Worm (Caenorhabditis elegans) whole organism, L4 larva: ENCODE measurements around the gene C45B2.3.
A peak's percentile ranks its signal among the peaks of the same experiment; 100 is the strongest.

Source experiments
- D1046.2 ChIP-seq: fragments of 200-800 bp; sonication (Bioruptor generic); IDR thresholded peaks from 2 replicates; pipeline ENCODE4 v1.3.6; 2022; ENCODE audit warnings: missing genetic modification characterization, missing compliant biosample characterization
- F26F4.8 ChIP-seq: fragments of 200-800 bp; sonication (Bioruptor generic); conservative IDR thresholded peaks from 2 replicates; pipeline ENCODE4 v1.3.6; 2022; ENCODE audit warnings: missing genetic modification characterization, missing compliant biosample characterization
- F37D6.2 ChIP-seq: sonication (generic microtip); optimal IDR thresholded peaks from 2 replicates; lab custom pipeline; 2016; ENCODE audit warnings: mild to moderate bottlenecking, missing genetic modification characterization, missing compliant biosample characterization
- F49E8.2 ChIP-seq: sonication (generic microtip); optimal IDR thresholded peaks from 2 replicates; lab custom pipeline; 2016; ENCODE audit warnings: missing compliant biosample characterization, mild to moderate bottlenecking, missing genetic modification characterization, borderline replicate concordance
- Y5F2A.4 ChIP-seq: fragments of 200-800 bp; sonication (Bioruptor generic); optimal IDR thresholded peaks from 2 replicates; lab custom pipeline; 2018; ENCODE audit warnings: mild to moderate bottlenecking, missing genetic modification characterization, missing compliant biosample characterization
- ZK337.2 ChIP-seq: fragments of 200-800 bp; sonication (Bioruptor generic); IDR thresholded peaks from 2 replicates; pipeline ENCODE4 v1.3.6; 2022; ENCODE audit warnings: missing genetic modification reagents, missing genetic modification characterization, missing compliant biosample characterization
- aha-1 ChIP-seq: fragments of 150-350 bp; peaks from one replicate; lab custom pipeline; 2014; ENCODE audit warnings: missing biosample characterization, missing genetic modification characterization
- aly-2 ChIP-seq: sonication (generic microtip); optimal IDR thresholded peaks from 2 replicates; lab custom pipeline; 2018; ENCODE audit warnings: missing biosample characterization, missing genetic modification characterization
- arid-1 ChIP-seq: fragments of 200-800 bp; sonication (Bioruptor generic); conservative IDR thresholded peaks from 2 replicates; pipeline ENCODE4 v1.3.6; 2022; ENCODE audit warnings: missing genetic modification reagents, missing genetic modification characterization, missing compliant biosample characterization
- cey-2 ChIP-seq: sonication (generic microtip); optimal IDR thresholded peaks from 3 replicates; lab custom pipeline; 2017; ENCODE audit warnings: missing genetic modification characterization, mild to moderate bottlenecking, missing compliant biosample characterization, antibody characterized with exemption, borderline replicate concordance; ENCODE audit not compliant: insufficient read depth
- ctbp-1 ChIP-seq: fragments of 200-800 bp; sonication (Bioruptor generic); IDR thresholded peaks from 2 replicates; pipeline ENCODE4 v1.3.6; 2022; ENCODE audit warnings: missing genetic modification reagents, missing genetic modification characterization, missing compliant biosample characterization
- daf-12 ChIP-seq: fragments of 150-350 bp; optimal IDR thresholded peaks from 2 replicates; lab custom pipeline; 2014; ENCODE audit warnings: missing biosample characterization, missing genetic modification reagents, missing genetic modification characterization
- daf-16 ChIP-seq, 3 experiments: sonication (generic microtip); optimal IDR thresholded peaks; 2 replicates each; lab custom pipeline; 2016 to 2017; ENCODE audit warnings: missing genetic modification characterization in 3 of 3, missing genetic modification reagents in 3 of 3, mild to moderate bottlenecking in 2 of 3, missing compliant biosample characterization in 2 of 3, missing biosample characterization in 1 of 3, moderate library complexity in 1 of 3
- dmd-6 ChIP-seq: fragments of 200-800 bp; sonication (Bioruptor generic); IDR thresholded peaks from 2 replicates; pipeline ENCODE4 v1.3.6; 2022; ENCODE audit warnings: missing genetic modification reagents, missing genetic modification characterization, missing compliant biosample characterization
- dmd-8 ChIP-seq: fragments of 200-800 bp; sonication (Bioruptor generic); IDR thresholded peaks from 2 replicates; pipeline ENCODE4 v1.3.6; 2022; ENCODE audit warnings: missing genetic modification characterization, missing compliant biosample characterization
- dpl-1 ChIP-seq: fragments of 150-350 bp; optimal IDR thresholded peaks from 2 replicates; lab custom pipeline; 2014; ENCODE audit warnings: missing biosample characterization, missing genetic modification reagents, missing genetic modification characterization
- fkh-10 ChIP-seq: fragments of 150-350 bp; optimal IDR thresholded peaks from 2 replicates; lab custom pipeline; 2014; ENCODE audit warnings: missing biosample characterization, missing genetic modification reagents, missing genetic modification characterization
- gei-8 ChIP-seq: fragments of 200-800 bp; sonication (Bioruptor generic); optimal IDR thresholded peaks from 2 replicates; lab custom pipeline; 2018; ENCODE audit warnings: mild to moderate bottlenecking, missing genetic modification characterization, missing compliant biosample characterization
- hif-1 ChIP-seq, 2 experiments: sonication (generic microtip); optimal IDR thresholded peaks; 2 replicates each; lab custom pipeline; 2016 to 2017; ENCODE audit warnings: missing compliant biosample characterization in 2 of 2, missing genetic modification characterization in 2 of 2, missing genetic modification reagents in 2 of 2, missing genotype in 2 of 2, mild to moderate bottlenecking in 1 of 2
- hlh-11 ChIP-seq: fragments of 200-800 bp; sonication (Bioruptor generic); optimal IDR thresholded peaks from 2 replicates; lab custom pipeline; 2018; ENCODE audit warnings: mild to moderate bottlenecking, missing genetic modification characterization, missing compliant biosample characterization
- hlh-30 ChIP-seq: sonication (generic microtip); optimal IDR thresholded peaks from 2 replicates; lab custom pipeline; 2017; ENCODE audit warnings: antibody characterized with exemption, mild to moderate bottlenecking, missing genetic modification characterization, missing compliant biosample characterization; ENCODE audit not compliant: insufficient read depth
- jun-1 ChIP-seq: fragments of 150-350 bp; optimal IDR thresholded peaks from 2 replicates; lab custom pipeline; 2014; ENCODE audit warnings: missing biosample characterization, missing genetic modification reagents, missing genetic modification characterization
- lin-1 ChIP-seq: fragments of 200-800 bp; sonication (Bioruptor generic); IDR thresholded peaks from 2 replicates; pipeline ENCODE4 v1.3.6; 2022; ENCODE audit warnings: missing genetic modification reagents, missing genetic modification characterization, missing compliant biosample characterization
- lin-13 ChIP-seq: fragments of 150-350 bp; optimal IDR thresholded peaks from 2 replicates; lab custom pipeline; 2014; ENCODE audit warnings: missing biosample characterization, missing genetic modification reagents, missing genetic modification characterization
- lin-15B ChIP-seq: fragments of 150-350 bp; sonication (generic microtip); optimal IDR thresholded peaks from 3 replicates; lab custom pipeline; 2014; ENCODE audit warnings: missing biosample characterization, missing genetic modification characterization
- lin-29 ChIP-seq: fragments of 200-800 bp; sonication (Bioruptor generic); IDR thresholded peaks from 2 replicates; pipeline ENCODE4 v1.3.6; 2022; ENCODE audit warnings: missing genetic modification reagents, missing genetic modification characterization, missing compliant biosample characterization
- lin-39 ChIP-seq: fragments of 150-350 bp; optimal IDR thresholded peaks from 2 replicates; lab custom pipeline; 2014; ENCODE audit warnings: missing biosample characterization, missing genetic modification reagents, missing genetic modification characterization
- lir-3 ChIP-seq: sonication (generic microtip); optimal IDR thresholded peaks from 2 replicates; lab custom pipeline; 2016; ENCODE audit warnings: mild to moderate bottlenecking, missing genetic modification characterization, missing compliant biosample characterization
- mdt-29 ChIP-seq: fragments of 200-800 bp; sonication (Bioruptor generic); IDR thresholded peaks from 2 replicates; pipeline ENCODE4 v1.3.6; 2022; ENCODE audit warnings: missing genetic modification reagents, missing genetic modification characterization, missing compliant biosample characterization
- mep-1 ChIP-seq: fragments of 150-350 bp; sonication (generic microtip); optimal IDR thresholded peaks from 3 replicates; lab custom pipeline; 2014; ENCODE audit warnings: missing biosample characterization, missing genetic modification characterization
- mxl-2 ChIP-seq: fragments of 200-800 bp; sonication (Bioruptor generic); conservative IDR thresholded peaks from 2 replicates; pipeline ENCODE4 v1.3.6; 2022; ENCODE audit warnings: missing genetic modification reagents, missing genetic modification characterization, missing compliant biosample characterization
- mxl-3 ChIP-seq: fragments of 200-800 bp; sonication (Bioruptor generic); optimal IDR thresholded peaks from 2 replicates; lab custom pipeline; 2018; ENCODE audit warnings: mild to moderate bottlenecking, missing genetic modification characterization, missing compliant biosample characterization
- nhr-237 ChIP-seq: sonication (generic microtip); optimal IDR thresholded peaks from 2 replicates; lab custom pipeline; 2017; ENCODE audit warnings: missing biosample characterization, missing genetic modification characterization
- nhr-28 ChIP-seq: fragments of 150-350 bp; optimal IDR thresholded peaks from 2 replicates; lab custom pipeline; 2014; ENCODE audit warnings: missing biosample characterization, missing genetic modification characterization
- nhr-41 ChIP-seq: fragments of 200-800 bp; sonication (Bioruptor generic); IDR thresholded peaks from 2 replicates; pipeline ENCODE4 v1.3.6; 2022; ENCODE audit warnings: missing genetic modification reagents, missing genetic modification characterization, missing compliant biosample characterization
- nhr-48 ChIP-seq: sonication (generic microtip); optimal IDR thresholded peaks from 2 replicates; lab custom pipeline; 2016; ENCODE audit warnings: mild to moderate bottlenecking, missing genetic modification characterization, missing compliant biosample characterization
- nhr-77 ChIP-seq: fragments of 150-350 bp; optimal IDR thresholded peaks from 2 replicates; lab custom pipeline; 2014; ENCODE audit warnings: missing biosample characterization, missing genetic modification characterization
- pha-4 ChIP-seq, 2 experiments: fragments of 150-350 bp in 1 of 2; fragments of 200-800 bp in 1 of 2; sonication (Bioruptor generic) in 1 of 2; IDR thresholded peaks in 1 of 2; optimal IDR thresholded peaks in 1 of 2; 2 replicates each; pipeline versions ENCODE4 v1.3.6 to Lab custom; 2014 to 2022; ENCODE audit warnings: missing genetic modification characterization in 2 of 2, missing genetic modification reagents in 2 of 2, missing biosample characterization in 1 of 2, missing compliant biosample characterization in 1 of 2
- rbr-2 ChIP-seq: sonication (generic microtip); optimal IDR thresholded peaks from 2 replicates; lab custom pipeline; 2016; ENCODE audit warnings: missing genotype, missing genetic modification characterization, missing compliant biosample characterization
- sdz-12 ChIP-seq: fragments of 200-800 bp; sonication (Bioruptor generic); optimal IDR thresholded peaks from 2 replicates; lab custom pipeline; 2018; ENCODE audit warnings: mild to moderate bottlenecking, missing genetic modification characterization, missing compliant biosample characterization
- snpc-1.2 ChIP-seq: fragments of 200-800 bp; sonication (Bioruptor generic); IDR thresholded peaks from 2 replicates; pipeline ENCODE4 v1.3.6; 2022; ENCODE audit warnings: missing genetic modification reagents, missing genetic modification characterization, missing compliant biosample characterization
- snpc-4 ChIP-seq: fragments of 150-350 bp; optimal IDR thresholded peaks from 2 replicates; lab custom pipeline; 2014; ENCODE audit warnings: missing biosample characterization, missing genetic modification characterization
- tag-97 ChIP-seq: fragments of 200-800 bp; sonication (Bioruptor generic); IDR thresholded peaks from 2 replicates; pipeline ENCODE4 v1.3.6; 2022; ENCODE audit warnings: missing genetic modification characterization, missing compliant biosample characterization
- unc-130 ChIP-seq: sonication (generic microtip); optimal IDR thresholded peaks from 2 replicates; lab custom pipeline; 2016; ENCODE audit warnings: missing genetic modification reagents, missing genetic modification characterization, missing compliant biosample characterization
- unc-39 ChIP-seq: sonication (generic microtip); optimal IDR thresholded peaks from 2 replicates; lab custom pipeline; 2017; ENCODE audit warnings: missing biosample characterization, missing genetic modification characterization
- unc-62 ChIP-seq, 3 experiments: fragments of 150-350 bp in 1 of 3; sonication (generic microtip); optimal IDR thresholded peaks in 2 of 3; peaks in 1 of 3; 1 replicate in 1 of 3; 2 replicates in 2 of 3; lab custom pipeline; 2014 to 2017; ENCODE audit warnings: missing biosample characterization in 3 of 3, missing genetic modification characterization in 3 of 3, missing genetic modification reagents in 3 of 3, missing genotype in 1 of 3
- zfp-2 ChIP-seq: sonication (generic microtip); optimal IDR thresholded peaks from 2 replicates; lab custom pipeline; 2016; ENCODE audit warnings: mild to moderate bottlenecking, missing genetic modification characterization, missing compliant biosample characterization
- zip-11 ChIP-seq: fragments of 200-800 bp; sonication (Bioruptor generic); IDR thresholded peaks from 2 replicates; pipeline ENCODE4 v1.3.6; 2022; ENCODE audit warnings: missing genetic modification characterization, missing compliant biosample characterization
- zip-2 ChIP-seq: fragments of 150-350 bp; optimal IDR thresholded peaks from 2 replicates; lab custom pipeline; 2014; ENCODE audit warnings: missing biosample characterization, missing genetic modification characterization
- ztf-11 ChIP-seq: fragments of 150-350 bp; optimal IDR thresholded peaks from 2 replicates; lab custom pipeline; 2014; ENCODE audit warnings: missing biosample characterization, missing genetic modification characterization

Gene C45B2.3

DNA sequence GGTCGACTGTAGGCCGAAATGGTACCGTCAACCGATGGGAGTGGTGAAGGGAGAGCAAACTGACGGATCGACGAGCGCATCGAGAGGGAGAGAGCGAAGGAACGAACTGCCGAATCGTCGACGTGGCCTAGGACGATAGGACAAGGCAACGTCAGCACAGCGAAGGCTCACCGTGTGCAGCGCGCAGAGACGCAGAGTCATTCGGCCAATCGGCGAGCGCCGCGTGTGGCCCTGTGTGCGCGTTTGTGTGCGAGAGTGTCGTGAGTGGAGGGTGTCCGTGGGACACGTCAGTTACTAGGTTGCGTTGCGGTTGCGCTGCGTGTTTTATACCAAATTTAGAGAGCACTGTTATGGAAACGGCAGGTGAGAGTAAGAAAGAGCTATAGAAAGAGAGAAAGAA lies 9.2 kb downstream of the C45B2.3 start, which contains the start of gene hsp-3:
TSS of gene hsp-3 (minus strand) at position 158 of the 400 bp plus-strand sequence.
- TF ChIP-seq dmd-8 (GFP tag; lab: Robert Waterston, UW) (no peak), rbr-2 (tag; lab: Kevin White, UChicago) (peak; percentile 97), arid-1 (GFP tag; lab: Robert Waterston, UW) (peak; percentile 97), snpc-1.2 (GFP tag; lab: Robert Waterston, UW) (no peak), lin-15B (tag; lab: Kevin White, UChicago) (peak; percentile 54), ztf-11 (tag; lab: Kevin White, UChicago) (no peak), Y5F2A.4 (peak; percentile 43), daf-16 (GFP tag; optimal IDR thresholded peaks at IDR 0.05; lab: Kevin White, UChicago) (peak; percentile 69 to 91), daf-16 (tag; optimal IDR thresholded peaks at IDR 0.05; lab: Kevin White, UChicago) (peak; percentile 79), daf-12 (no peak), zip-2 (tag; lab: Kevin White, UChicago) (no peak), D1046.2 (GFP tag; lab: Robert Waterston, UW) (peak; percentile 95), hlh-30 (peak; percentile 95), unc-39 (tag; lab: Kevin White, UChicago) (no peak), aly-2 (tag; lab: Kevin White, UChicago) (no peak), snpc-4 (tag; lab: Kevin White, UChicago) (peak; percentile 37), F49E8.2 (tag; lab: Kevin White, UChicago) (no peak), mxl-3 (GFP tag; lab: Kevin White, UChicago) (peak; percentile 95), nhr-41 (GFP tag; lab: Robert Waterston, UW) (peak; percentile 97), cey-2 (tag; lab: Kevin White, UChicago) (no peak), lin-13 (GFP tag; lab: Kevin White, UChicago) (peak; percentile 96), fkh-10 (GFP tag; lab: Kevin White, UChicago) (peak; percentile 91), zip-11 (0 out of 2 replicates have a peak, but pooled peaks have one; percentile 15), gei-8 (GFP tag; lab: Kevin White, UChicago) (peak; percentile 92), nhr-237 (tag; lab: Kevin White, UChicago) (peak; percentile 32), ctbp-1 (GFP tag; lab: Robert Waterston, UW) (peak; percentile 95), lin-29 (GFP tag; lab: Robert Waterston, UW) (peak; percentile 83), F37D6.2 (tag; lab: Kevin White, UChicago) (peak; percentile 92), nhr-77 (tag; lab: Kevin White, UChicago) (peak; percentile 89), lin-39 (tag; lab: Kevin White, UChicago) (no peak), zfp-2 (tag; lab: Kevin White, UChicago) (peak; percentile 74), ZK337.2 (GFP tag; lab: Robert Waterston, UW) (no peak), jun-1 (peak; percentile 92), unc-130 (GFP tag; lab: Kevin White, UChicago) (peak; percentile 6), aha-1 (tag; lab: Kevin White, UChicago) (peak; percentile 99), nhr-48 (peak; percentile 91), mep-1 (tag; lab: Kevin White, UChicago) (peak; percentile 97), hlh-11 (tag; lab: Kevin White, UChicago) (peak; percentile 99), dmd-6 (peak; percentile 99), nhr-28 (tag; lab: Kevin White, UChicago) (peak; percentile 92), unc-62 (GFP tag; optimal IDR thresholded peaks at IDR 0.05 in 1 of 2; lab: Kevin White, UChicago) (peak; percentile 7 to 97), unc-62 (tag; optimal IDR thresholded peaks at IDR 0.05; lab: Kevin White, UChicago) (no peak), dpl-1 (GFP tag; lab: Kevin White, UChicago) (peak; percentile 79), mdt-29 (GFP tag; lab: Robert Waterston, UW) (peak; percentile 95), lin-1 (GFP tag; lab: Robert Waterston, UW) (peak; percentile 98), mxl-2 (GFP tag; lab: Robert Waterston, UW) (peak; percentile 67), tag-97 (no peak), pha-4 (GFP tag; IDR thresholded peaks at IDR 0.05; lab: Robert Waterston, UW) (peak; percentile 96), pha-4 (tag; optimal IDR thresholded peaks at IDR 0.05; lab: Kevin White, UChicago) (no peak), sdz-12 (peak; percentile 66), F26F4.8 (GFP tag; lab: Robert Waterston, UW) (no peak), hif-1 (tag; optimal IDR thresholded peaks at IDR 0.05; lab: Kevin White, UChicago) (peak; percentile 62 to 92), lir-3 (peak; percentile 63)
